Worm (Caenorhabditis elegans) whole organism, midembryonic: ENCODE data around the gene nstp-10.

ENCODE experiments used
- T22C8.4 ChIP-seq: fragments of 200-800 bp; sonication (Bioruptor generic); IDR thresholded peaks from 2 replicates; pipeline ENCODE4 v1.3.6; 2022; ENCODE audit warnings: missing genetic modification characterization, missing compliant biosample characterization
- cog-1 ChIP-seq: sonication (generic microtip); optimal IDR thresholded peaks from 2 replicates; lab custom pipeline; 2016; ENCODE audit warnings: missing genetic modification characterization, missing compliant biosample characterization
- flt-1 ChIP-seq: fragments of 200-800 bp; sonication (Bioruptor generic); IDR thresholded peaks from 2 replicates; pipeline ENCODE4 v1.3.6; 2022; ENCODE audit warnings: missing genetic modification characterization, missing compliant biosample characterization
- klf-2 ChIP-seq: fragments of 200-800 bp; sonication (Bioruptor generic); conservative IDR thresholded peaks from 2 replicates; pipeline ENCODE4 v1.3.6; 2022; ENCODE audit warnings: missing genetic modification reagents, missing genetic modification characterization, missing compliant biosample characterization
- med-1 ChIP-seq: sonication (generic microtip); optimal IDR thresholded peaks from 2 replicates; lab custom pipeline; 2017; ENCODE audit warnings: missing genetic modification characterization, mild to moderate bottlenecking, missing compliant biosample characterization, antibody characterized with exemption, missing genetic modification reagents; ENCODE audit not compliant: insufficient read depth
- ref-1 ChIP-seq: fragments of 200-800 bp; sonication (Bioruptor generic); conservative IDR thresholded peaks from 2 replicates; pipeline ENCODE4 v1.3.6; 2022; ENCODE audit warnings: missing genetic modification reagents, missing genetic modification characterization, missing compliant biosample characterization
- tab-1 ChIP-seq: fragments of 200-800 bp; sonication (Bioruptor generic); IDR thresholded peaks from 2 replicates; pipeline ENCODE4 v1.3.6; 2022; ENCODE audit warnings: missing genetic modification characterization, missing compliant biosample characterization
- ztf-29 ChIP-seq: fragments of 200-800 bp; sonication (Bioruptor generic); IDR thresholded peaks from 2 replicates; pipeline ENCODE4 v1.3.6; 2022; ENCODE audit warnings: missing genetic modification reagents, missing genetic modification characterization, missing compliant biosample characterization

ce11 chrV:9518832-9519231 lies 30.8 kb downstream of the nstp-10 start, which contains the start of gene C50F4.8:
- TF ChIP-seq T22C8.4 (no peak), med-1 (GFP tag; lab: Kevin White, UChicago) (no peak), flt-1 (GFP tag; lab: Robert Waterston, UW) (no peak), ztf-29 (GFP tag; lab: Robert Waterston, UW) (no peak), tab-1 (GFP tag; lab: Robert Waterston, UW) (no peak), ref-1 (GFP tag; lab: Robert Waterston, UW) (no peak), cog-1 (no peak), klf-2 (GFP tag; lab: Robert Waterston, UW) (no peak)
